Worm (Caenorhabditis elegans) whole organism, early embryonic: ENCODE results near the gene C26D10.3.

Source experiments
- F13C5.2 ChIP-seq: sonication (generic microtip); optimal IDR thresholded peaks from 2 replicates; lab custom pipeline; 2017; ENCODE audit warnings: mild to moderate bottlenecking, missing genetic modification characterization, inconsistent platforms, missing compliant biosample characterization
- ama-1 ChIP-seq: fragments of 150-350 bp; optimal IDR thresholded peaks from 2 replicates; lab custom pipeline; 2014
- ceh-36 ChIP-seq: sonication (generic microtip); optimal IDR thresholded peaks from 2 replicates; lab custom pipeline; 2016; ENCODE audit warnings: missing genetic modification characterization, inconsistent platforms, missing compliant biosample characterization
- flt-1 ChIP-seq: fragments of 200-800 bp; sonication (Bioruptor generic); IDR thresholded peaks from 2 replicates; pipeline ENCODE4 v1.3.6; 2022; ENCODE audit warnings: missing genetic modification characterization, missing compliant biosample characterization
- hmbx-1 ChIP-seq: sonication (generic microtip); optimal IDR thresholded peaks from 2 replicates; lab custom pipeline; 2016; ENCODE audit warnings: mild to moderate bottlenecking, missing genetic modification characterization, missing compliant biosample characterization
- hmg-4 ChIP-seq: fragments of 200-800 bp; sonication (Bioruptor generic); optimal IDR thresholded peaks from 2 replicates; lab custom pipeline; 2018; ENCODE audit warnings: mild to moderate bottlenecking, missing genetic modification characterization, missing compliant biosample characterization
- hnd-1 ChIP-seq: sonication (generic microtip); optimal IDR thresholded peaks from 2 replicates; lab custom pipeline; 2016; ENCODE audit warnings: missing genetic modification characterization, missing compliant biosample characterization
- scrt-1 ChIP-seq: fragments of 200-800 bp; sonication (Bioruptor generic); IDR thresholded peaks from 2 replicates; pipeline ENCODE4 v1.3.6; 2022; ENCODE audit warnings: missing genetic modification characterization, missing compliant biosample characterization
- sea-1 ChIP-seq: fragments of 200-800 bp; sonication (Bioruptor generic); conservative IDR thresholded peaks from 2 replicates; pipeline ENCODE4 v1.3.6; 2022; ENCODE audit warnings: missing genetic modification characterization, missing compliant biosample characterization
- tbx-37 ChIP-seq: fragments of 200-800 bp; sonication (Bioruptor generic); conservative IDR thresholded peaks from 2 replicates; pipeline ENCODE4 v1.3.6; 2022; ENCODE audit warnings: missing genetic modification reagents, missing genetic modification characterization, missing compliant biosample characterization
- tra-4 ChIP-seq: sonication (generic microtip); optimal IDR thresholded peaks from 2 replicates; lab custom pipeline; 2017; ENCODE audit warnings: missing genetic modification characterization, missing compliant biosample characterization

DNA sequence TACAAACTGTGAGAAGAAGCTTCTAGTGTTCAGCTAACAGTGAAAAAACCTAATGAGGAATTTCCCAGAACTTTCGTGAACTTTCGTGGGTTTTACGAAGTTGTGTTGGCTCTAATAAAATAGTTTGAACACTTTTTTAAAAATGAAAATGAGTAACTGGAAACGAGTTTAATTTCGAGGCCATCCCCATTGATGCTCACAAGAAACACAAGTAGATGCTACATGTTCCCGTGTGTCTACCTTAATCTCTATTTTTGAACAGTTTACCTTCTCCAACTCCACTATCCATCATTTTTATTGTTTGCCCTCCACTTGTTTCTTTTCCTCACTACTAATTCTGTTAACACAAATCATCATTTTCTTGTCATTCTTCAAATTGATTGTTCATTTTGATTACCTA lies 8.5 kb downstream of the C26D10.3 start, which contains the start of gene C26D10.7:
- TF ChIP-seq flt-1 (GFP tag; lab: Robert Waterston, UW) (no peak), ama-1 (lab: Kevin White, UChicago) (no peak), scrt-1 (GFP tag; lab: Robert Waterston, UW) (no peak), hmg-4 (GFP tag; lab: Kevin White, UChicago) (no peak), hnd-1 (tag; lab: Kevin White, UChicago) (no peak), tbx-37 (GFP tag; lab: Robert Waterston, UW) (no peak), ceh-36 (tag; lab: Kevin White, UChicago) (no peak), F13C5.2 (tag; lab: Kevin White, UChicago) (no peak), hmbx-1 (no peak), tra-4 (tag; lab: Kevin White, UChicago) (no peak), sea-1 (GFP tag; lab: Robert Waterston, UW) (no peak)
